Fruit fly (Drosophila melanogaster) whole organism, embryonic: Measurements from ENCODE around the gene Eig71Ej.

ENCODE experiments used
- Atf6 ChIP-seq: fragments of 200-800 bp; sonication (Bioruptor generic); IDR thresholded peaks from 2 replicates; pipeline ENCODE4 v1.3.6; 2022; ENCODE audit warnings: missing biosample characterization, missing genetic modification characterization
- BEAF-32 ChIP-seq: fragments of 200-800 bp; sonication (Bioruptor generic); optimal IDR thresholded peaks from 3 replicates; lab custom pipeline; 2017; ENCODE audit warnings: missing biosample characterization, missing genetic modification characterization, mild to moderate bottlenecking, moderate library complexity, missing genetic modification reagents
- BtbVII ChIP-seq: fragments of 200-800 bp; sonication (Bioruptor generic); optimal IDR thresholded peaks from 3 replicates; lab custom pipeline; 2017; ENCODE audit warnings: missing biosample characterization, mild to moderate bottlenecking, missing genetic modification characterization
- CG10147 ChIP-seq: fragments of 200-800 bp; sonication (Bioruptor generic); optimal IDR thresholded peaks from 2 replicates; lab custom pipeline; 2019; ENCODE audit warnings: missing biosample characterization, mild to moderate bottlenecking, missing genetic modification characterization, moderate library complexity
- CG11085 ChIP-seq: fragments of 200-800 bp; sonication (Bioruptor generic); IDR thresholded peaks from 2 replicates; pipeline ENCODE4 v1.3.6; 2022; ENCODE audit warnings: missing biosample characterization, missing genetic modification characterization
- CG11696 ChIP-seq: fragments of 200-800 bp; sonication (Bioruptor generic); IDR thresholded peaks from 2 replicates; pipeline ENCODE4 v1.3.6; 2022; ENCODE audit warnings: missing biosample characterization, missing genetic modification characterization
- CG12236 ChIP-seq: fragments of 200-800 bp; sonication (Bioruptor generic); optimal IDR thresholded peaks from 2 replicates; lab custom pipeline; 2016; ENCODE audit warnings: missing biosample characterization, missing genetic modification characterization
- CG12744 ChIP-seq: fragments of 200-800 bp; sonication (Bioruptor generic); optimal IDR thresholded peaks from 2 replicates; lab custom pipeline; 2016; ENCODE audit warnings: missing biosample characterization, missing genetic modification characterization
- CG13123 ChIP-seq: fragments of 200-800 bp; sonication (Bioruptor generic); optimal IDR thresholded peaks from 2 replicates; lab custom pipeline; 2016; ENCODE audit warnings: missing biosample characterization, missing genetic modification characterization
- CG13624 ChIP-seq: fragments of 200-800 bp; sonication (Bioruptor generic); optimal IDR thresholded peaks from 2 replicates; lab custom pipeline; 2016; ENCODE audit warnings: missing biosample characterization, missing genetic modification characterization
- CG13894 ChIP-seq: fragments of 200-800 bp; sonication (Bioruptor generic); optimal IDR thresholded peaks from 3 replicates; lab custom pipeline; 2018; ENCODE audit warnings: missing biosample characterization, mild to moderate bottlenecking, missing genetic modification characterization, moderate library complexity
- CG14050 ChIP-seq: fragments of 200-800 bp; sonication (Bioruptor generic); IDR thresholded peaks from 3 replicates; pipeline ENCODE4 v1.3.6; 2022; ENCODE audit warnings: missing biosample characterization, missing genetic modification characterization
- CG17359 ChIP-seq: fragments of 200-800 bp; sonication (Bioruptor generic); optimal IDR thresholded peaks from 3 replicates; lab custom pipeline; 2018; ENCODE audit warnings: missing biosample characterization, mild to moderate bottlenecking, missing genetic modification characterization, moderate library complexity
- CG17802 ChIP-seq: fragments of 200-800 bp; sonication (Bioruptor generic); optimal IDR thresholded peaks from 2 replicates; lab custom pipeline; 2018; ENCODE audit warnings: missing biosample characterization, mild to moderate bottlenecking, missing genetic modification characterization, moderate library complexity
- CG2116 ChIP-seq: fragments of 200-800 bp; sonication (Bioruptor generic); optimal IDR thresholded peaks from 3 replicates; lab custom pipeline; 2018; ENCODE audit warnings: missing biosample characterization, mild to moderate bottlenecking, missing genetic modification characterization
- CG2120 ChIP-seq: fragments of 200-800 bp; sonication (Bioruptor generic); optimal IDR thresholded peaks from 3 replicates; lab custom pipeline; 2016; ENCODE audit warnings: missing biosample characterization, missing genetic modification characterization
- CG2199 ChIP-seq: fragments of 200-800 bp; sonication (Bioruptor generic); IDR thresholded peaks from 3 replicates; pipeline ENCODE4 v1.3.6; 2022; ENCODE audit warnings: missing biosample characterization, missing genetic modification characterization
- CG2889 ChIP-seq: fragments of 200-800 bp; sonication (Bioruptor generic); IDR thresholded peaks from 3 replicates; pipeline ENCODE4 v1.3.6; 2022; ENCODE audit warnings: missing biosample characterization, missing genetic modification characterization
- CG31224 ChIP-seq: fragments of 200-800 bp; sonication (Bioruptor generic); IDR thresholded peaks from 2 replicates; pipeline ENCODE4 v1.3.6; 2022; ENCODE audit warnings: missing biosample characterization, missing genetic modification characterization
- CG3281 ChIP-seq: fragments of 200-800 bp; sonication (Bioruptor generic); optimal IDR thresholded peaks from 3 replicates; lab custom pipeline; 2017; ENCODE audit warnings: missing biosample characterization, mild to moderate bottlenecking, missing genetic modification characterization
- CG3838 ChIP-seq: fragments of 200-800 bp; sonication (Bioruptor generic); optimal IDR thresholded peaks from 3 replicates; lab custom pipeline; 2016; ENCODE audit warnings: missing biosample characterization, missing genetic modification characterization
- CG42726 ChIP-seq: fragments of 200-800 bp; sonication (Bioruptor generic); IDR thresholded peaks from 2 replicates; pipeline ENCODE4 v1.3.6; 2022; ENCODE audit warnings: missing biosample characterization, missing genetic modification characterization; ENCODE audit not compliant: partially characterized antibody
- CG4282 ChIP-seq: fragments of 200-800 bp; sonication (Bioruptor generic); optimal IDR thresholded peaks from 2 replicates; lab custom pipeline; 2016; ENCODE audit warnings: missing biosample characterization, missing genetic modification characterization
- CG4404 ChIP-seq: fragments of 200-800 bp; sonication (Bioruptor generic); IDR thresholded peaks from 2 replicates; pipeline ENCODE4 v1.3.6; 2022; ENCODE audit warnings: missing biosample characterization, missing genetic modification characterization
- CG4617 ChIP-seq: fragments of 200-800 bp; sonication (Bioruptor generic); optimal IDR thresholded peaks from 3 replicates; lab custom pipeline; 2016; ENCODE audit warnings: missing biosample characterization, missing genetic modification characterization, borderline replicate concordance
- CG4854 ChIP-seq: fragments of 200-800 bp; sonication (Bioruptor generic); optimal IDR thresholded peaks from 2 replicates; lab custom pipeline; 2016; ENCODE audit warnings: missing biosample characterization, missing genetic modification characterization, inconsistent platforms
- CG6654 ChIP-seq: fragments of 200-800 bp; sonication (Bioruptor generic); optimal IDR thresholded peaks from 2 replicates; lab custom pipeline; 2017; ENCODE audit warnings: missing biosample characterization, mild to moderate bottlenecking, missing genetic modification characterization
- CG6765 ChIP-seq: fragments of 200-800 bp; sonication (Bioruptor generic); optimal IDR thresholded peaks from 3 replicates; lab custom pipeline; 2017; ENCODE audit warnings: missing biosample characterization, mild to moderate bottlenecking, missing genetic modification characterization
- CG7928 ChIP-seq: fragments of 200-800 bp; sonication (Bioruptor generic); optimal IDR thresholded peaks from 2 replicates; lab custom pipeline; 2017; ENCODE audit warnings: missing biosample characterization, mild to moderate bottlenecking, missing genetic modification characterization
- Dip3 ChIP-seq: fragments of 200-800 bp; sonication (Bioruptor generic); optimal IDR thresholded peaks from 3 replicates; lab custom pipeline; 2016; ENCODE audit warnings: missing biosample characterization, missing genetic modification characterization
- Doc2 ChIP-seq: fragments of 200-800 bp; sonication (Bioruptor generic); IDR thresholded peaks from 2 replicates; pipeline ENCODE4 v1.3.6; 2022; ENCODE audit warnings: missing biosample characterization, missing genetic modification characterization
- Doc3 ChIP-seq: fragments of 200-800 bp; sonication (Bioruptor generic); IDR thresholded peaks from 3 replicates; pipeline ENCODE4 v1.3.6; 2022; ENCODE audit warnings: missing biosample characterization, missing genetic modification characterization; ENCODE audit not compliant: partially characterized antibody
- Hr51 ChIP-seq, 2 experiments: fragments of 200-800 bp; sonication (Bioruptor generic); optimal IDR thresholded peaks; 2 replicates in 1 of 2; 3 replicates in 1 of 2; lab custom pipeline; 2016 to 2018; ENCODE audit warnings: missing biosample characterization in 2 of 2, missing genetic modification characterization in 2 of 2, mild to moderate bottlenecking in 1 of 2, moderate library complexity in 1 of 2
- Lpt ChIP-seq: fragments of >200 bp; optimal IDR thresholded peaks from 2 replicates; lab custom pipeline; 2018; ENCODE audit warnings: missing biosample characterization, missing genetic modification characterization
- Nf-YA ChIP-seq: fragments of 200-800 bp; sonication (Bioruptor generic); IDR thresholded peaks from 2 replicates; pipeline ENCODE4 v1.3.6; 2022; ENCODE audit warnings: missing biosample characterization, missing genetic modification characterization
- Nf-YC ChIP-seq: fragments of 200-800 bp; optimal IDR thresholded peaks from 3 replicates; lab custom pipeline; 2019; ENCODE audit warnings: missing biosample characterization, mild to moderate bottlenecking, missing genetic modification characterization, moderate library complexity
- Stat92E ChIP-seq, 3 experiments: fragments of >200 bp in 2 of 3; fragments of 200-800 bp in 1 of 3; sonication (Bioruptor generic) in 1 of 3; optimal IDR thresholded peaks; 2 replicates each; lab custom pipeline; 2017 to 2019; ENCODE audit warnings: missing biosample characterization in 3 of 3, missing genetic modification characterization in 3 of 3, mild to moderate bottlenecking in 1 of 3, moderate library complexity in 1 of 3
- ab ChIP-seq: fragments of 200-800 bp; sonication (Bioruptor generic); optimal IDR thresholded peaks from 2 replicates; lab custom pipeline; 2016; ENCODE audit warnings: missing biosample characterization, missing genetic modification characterization
- al ChIP-seq: fragments of 200-800 bp; sonication (Bioruptor generic); IDR thresholded peaks from 2 replicates; pipeline ENCODE4 v1.3.6; 2022; ENCODE audit warnings: missing biosample characterization, missing genetic modification characterization
- bowl ChIP-seq: fragments of 200-800 bp; sonication (Bioruptor generic); IDR thresholded peaks from 2 replicates; pipeline ENCODE4 v1.3.6; 2022; ENCODE audit warnings: missing biosample characterization, missing genetic modification characterization
- btn ChIP-seq: fragments of 200-800 bp; sonication (Bioruptor generic); optimal IDR thresholded peaks from 2 replicates; lab custom pipeline; 2016; ENCODE audit warnings: missing biosample characterization, missing genetic modification characterization
- corto ChIP-seq: fragments of 200-800 bp; sonication (Bioruptor generic); optimal IDR thresholded peaks from 2 replicates; lab custom pipeline; 2016; ENCODE audit warnings: missing biosample characterization, mild to moderate bottlenecking, missing genetic modification characterization, moderate library complexity
- dati ChIP-seq: fragments of 200-800 bp; sonication (Bioruptor generic); IDR thresholded peaks from 2 replicates; pipeline ENCODE4 v1.3.6; 2022; ENCODE audit warnings: missing biosample characterization, missing genetic modification characterization
- ems ChIP-seq: fragments of 200-800 bp; sonication (Bioruptor generic); optimal IDR thresholded peaks from 3 replicates; lab custom pipeline; 2016; ENCODE audit warnings: missing biosample characterization, missing genetic modification characterization
- gro ChIP-seq: fragments of 200-800 bp; sonication (Bioruptor generic); optimal IDR thresholded peaks from 2 replicates; lab custom pipeline; 2016; ENCODE audit warnings: missing biosample characterization, missing genetic modification characterization
- pita ChIP-seq: fragments of 200-800 bp; sonication (Bioruptor generic); optimal IDR thresholded peaks from 2 replicates; lab custom pipeline; 2017; ENCODE audit warnings: missing biosample characterization, mild to moderate bottlenecking, missing genetic modification characterization
- scrt ChIP-seq: fragments of 200-800 bp; sonication (Bioruptor generic); optimal IDR thresholded peaks from 2 replicates; lab custom pipeline; 2018; ENCODE audit warnings: missing biosample characterization, mild to moderate bottlenecking, missing genetic modification characterization, moderate library complexity
- sens ChIP-seq: fragments of 200-800 bp; sonication (Bioruptor generic); peaks from one replicate; lab custom pipeline; 2016; ENCODE audit warnings: missing biosample characterization, missing genetic modification characterization
- sr ChIP-seq: fragments of 200-800 bp; sonication (Bioruptor generic); IDR thresholded peaks from 3 replicates; pipeline ENCODE4 v1.3.6; 2022; ENCODE audit warnings: missing biosample characterization, missing genetic modification characterization
- sug ChIP-seq: fragments of 200-800 bp; optimal IDR thresholded peaks from 2 replicates; lab custom pipeline; 2019; ENCODE audit warnings: missing biosample characterization, mild to moderate bottlenecking, missing genetic modification characterization, moderate library complexity
- toy ChIP-seq: fragments of 200-800 bp; sonication (Bioruptor generic); IDR thresholded peaks from 2 replicates; pipeline ENCODE4 v1.3.6; 2022; ENCODE audit warnings: missing biosample characterization, missing genetic modification characterization

The Eig71Ej gene

dm6 chr3L:15699626-15700337 is 39.0 kb upstream of the Eig71Ej start, which contains the start of gene comm2 (continued):
- no peak for TF ChIP-seq toy (GFP tag; lab: Robert Waterston, UW)
- no peak for TF ChIP-seq ems (GFP tag; lab: Kevin White, UChicago)
- no peak for TF ChIP-seq scrt (GFP tag; lab: Kevin White, UChicago)
- no peak for TF ChIP-seq CG13123 (GFP tag; lab: Kevin White, UChicago)
- no peak for TF ChIP-seq CG10147 (GFP tag; lab: Kevin White, UChicago)
- no peak for TF ChIP-seq CG13894 (tag; lab: Kevin White, UChicago)
- no peak for TF ChIP-seq BEAF-32 (GFP tag; lab: Kevin White, UChicago)
- no peak for TF ChIP-seq corto
- TF ChIP-seq gro (GFP tag; lab: Kevin White, UChicago), result no peak
- TF ChIP-seq al (GFP tag; lab: Robert Waterston, UW), result no peak
- no peak for TF ChIP-seq Dip3 (GFP tag; lab: Kevin White, UChicago)
- TF ChIP-seq CG11696 (GFP tag; lab: Robert Waterston, UW), result no peak
- TF ChIP-seq CG11085, result no peak
- TF ChIP-seq BtbVII (GFP tag; lab: Kevin White, UChicago), result no peak
- TF ChIP-seq CG42726 (GFP tag; lab: Robert Waterston, UW), result peak; percentile 60; the same call in 1 of the 2 replicates
- TF ChIP-seq Stat92E (GFP tag; optimal IDR thresholded peaks at IDR 0.05; lab: Kevin White, UChicago), result peak in 1 of 3 experiments; percentile 9
- TF ChIP-seq CG31224 (GFP tag; lab: Robert Waterston, UW), result no peak
- no peak for TF ChIP-seq sr
- no peak for TF ChIP-seq Nf-YA
- peak; percentile 76 for TF ChIP-seq CG2199
- TF ChIP-seq CG12236 (GFP tag; lab: Kevin White, UChicago), result no peak
- no peak for TF ChIP-seq CG4854 (GFP tag; lab: Kevin White, UChicago)
- no peak for TF ChIP-seq Nf-YC (tag; lab: Kevin White, UChicago)
- TF ChIP-seq pita, result no peak
- no peak for TF ChIP-seq CG12744 (GFP tag; lab: Kevin White, UChicago)
- no peak for TF ChIP-seq dati (GFP tag; lab: Robert Waterston, UW)
- no peak for TF ChIP-seq CG6654 (GFP tag; lab: Kevin White, UChicago)
- no peak for TF ChIP-seq Hr51 (GFP tag; optimal IDR thresholded peaks at IDR 0.05; lab: Kevin White, UChicago)
- TF ChIP-seq CG4282, result no peak
- TF ChIP-seq CG3838 (GFP tag; lab: Kevin White, UChicago), result no peak
- no peak for TF ChIP-seq CG13624 (GFP tag; lab: Kevin White, UChicago)
- TF ChIP-seq sug (tag; lab: Kevin White, UChicago), result no peak
- TF ChIP-seq ab (GFP tag; lab: Kevin White, UChicago), result no peak
- TF ChIP-seq CG2889, result no peak
- TF ChIP-seq CG4617 (GFP tag; lab: Kevin White, UChicago), result no peak
- TF ChIP-seq Atf6 (GFP tag; lab: Robert Waterston, UW), result no peak
- no peak for TF ChIP-seq bowl (GFP tag; lab: Robert Waterston, UW)
- TF ChIP-seq CG6765 (GFP tag; lab: Kevin White, UChicago), result no peak
- TF ChIP-seq CG4404 (GFP tag; lab: Robert Waterston, UW), result no peak
- no peak for TF ChIP-seq Doc2 (GFP tag; lab: Robert Waterston, UW)
- TF ChIP-seq CG17802 (tag; lab: Kevin White, UChicago), result no peak
- TF ChIP-seq sens (GFP tag; lab: Kevin White, UChicago), result peak; percentile 68
- TF ChIP-seq Doc3, result no peak
- TF ChIP-seq CG2120, result no peak
- no peak for TF ChIP-seq CG3281
- no peak for TF ChIP-seq CG7928 (GFP tag; lab: Kevin White, UChicago)
- TF ChIP-seq CG2116 (GFP tag; lab: Kevin White, UChicago), result no peak
- TF ChIP-seq btn (GFP tag; lab: Kevin White, UChicago), result no peak
- no peak for TF ChIP-seq Lpt (GFP tag; lab: Kevin White, UChicago)
- no peak for TF ChIP-seq CG17359
- TF ChIP-seq CG14050 (GFP tag; lab: Robert Waterston, UW), result no peak
